Worm (Caenorhabditis elegans) whole organism, mixed stage, embryonic: ENCODE data around the gene ZK1248.5.

ENCODE experiments used
- cnd-1 ChIP-seq: fragments of 200-800 bp; sonication (Bioruptor generic); optimal IDR thresholded peaks from 2 replicates; lab custom pipeline; 2018; ENCODE audit warnings: mild to moderate bottlenecking, missing genetic modification characterization, missing compliant biosample characterization
- nhr-12 ChIP-seq: fragments of 150-350 bp; optimal IDR thresholded peaks from 2 replicates; lab custom pipeline; 2014; ENCODE audit warnings: missing biosample characterization, missing genetic modification characterization
- snpc-4 ChIP-seq: fragments of 150-350 bp; optimal IDR thresholded peaks from 2 replicates; lab custom pipeline; 2014; ENCODE audit warnings: missing biosample characterization, missing genetic modification characterization
- unc-62 ChIP-seq: fragments of 150-350 bp; optimal IDR thresholded peaks from 2 replicates; lab custom pipeline; 2014; ENCODE audit warnings: missing biosample characterization, missing genetic modification reagents, missing genetic modification characterization

- TF ChIP-seq snpc-4 (tag; lab: Kevin White, UChicago) (no peak), cnd-1 (no peak), nhr-12 (tag; lab: Kevin White, UChicago) (no peak), unc-62 (GFP tag; lab: Kevin White, UChicago) (no peak)
These were observed 6.0 kb upstream of the ZK1248.5 start for ce11 chrII:5804288-5804687.
